Worm (Caenorhabditis elegans): ENCODE data around the gene crn-7.

The crn-7 gene

ce11 chrIII:8319100-8319499, 50.8 kb downstream of the crn-7 start, which contains the start of gene F10E9.11:
TSS of gene F10E9.11 (minus strand) at chrIII:8319260.
- TF ChIP-seq nhr-2 (tag; optimal IDR thresholded peaks at IDR 0.05) (peak; percentile 42), drap-1 (GFP tag; optimal IDR thresholded peaks at IDR 0.05) (peak; percentile 21), lin-13 (tag; optimal IDR thresholded peaks at IDR 0.05) (peak; percentile 73), lin-32 (GFP tag; optimal IDR thresholded peaks at IDR 0.05) (no peak), nhr-237 (tag; optimal IDR thresholded peaks at IDR 0.05) (peak; percentile 3), lsy-2 (tag; optimal IDR thresholded peaks at IDR 0.05) (peak; percentile 79), hlh-1 (tag; optimal IDR thresholded peaks at IDR 0.05) (no peak), unc-120 (tag; optimal IDR thresholded peaks at IDR 0.05; ENCODE audit: poor library complexity, severe bottlenecking) (no peak), ces-1 (GFP tag; optimal IDR thresholded peaks at IDR 0.05) (peak; percentile 75), unc-62 (GFP tag; optimal IDR thresholded peaks at IDR 0.05) (no peak), mab-5 (tag; optimal IDR thresholded peaks at IDR 0.05) (peak; percentile 77), mep-1 (tag; optimal IDR thresholded peaks at IDR 0.05) (peak; percentile 75), blmp-1 (tag; optimal IDR thresholded peaks at IDR 0.05) (no peak), nhr-28 (tag; optimal IDR thresholded peaks at IDR 0.05) (no peak), pha-4 (tag; optimal IDR thresholded peaks at IDR 0.05) (peak; percentile 21), ceh-43 (GFP tag; optimal IDR thresholded peaks at IDR 0.05) (peak; percentile 72), ceh-39 (tag; optimal IDR thresholded peaks at IDR 0.05) (peak; percentile 20), mls-2 (tag; optimal IDR thresholded peaks at IDR 0.05) (peak; percentile 65), tbx-8 (GFP tag; optimal IDR thresholded peaks at IDR 0.05) (peak; percentile 50), ham-2 (GFP tag; optimal IDR thresholded peaks at IDR 0.05) (peak; percentile 58), sptf-1 (tag; optimal IDR thresholded peaks at IDR 0.05) (peak; percentile 69)

ce11 chrIII:8320183-8320582, 51.9 kb downstream of the crn-7 start, which contains the start of gene F10E9.10:
TSS of gene F10E9.10 (minus strand) at chrIII:8320283.
- no peak for TF ChIP-seq hlh-1 (tag; optimal IDR thresholded peaks at IDR 0.05)
- TF ChIP-seq ces-1 (GFP tag; optimal IDR thresholded peaks at IDR 0.05), result no peak
- TF ChIP-seq ceh-43 (GFP tag; optimal IDR thresholded peaks at IDR 0.05), result no peak
- no peak for TF ChIP-seq nhr-76 (tag; optimal IDR thresholded peaks at IDR 0.05)
- TF ChIP-seq unc-39 (tag; optimal IDR thresholded peaks at IDR 0.05), result no peak
- no peak for TF ChIP-seq unc-120 (tag; optimal IDR thresholded peaks at IDR 0.05; ENCODE audit: poor library complexity, severe bottlenecking)
- no peak for TF ChIP-seq zip-8 (tag; optimal IDR thresholded peaks at IDR 0.05)
- TF ChIP-seq lsy-2 (tag; optimal IDR thresholded peaks at IDR 0.05), result no peak
- TF ChIP-seq blmp-1 (tag; optimal IDR thresholded peaks at IDR 0.05), result no peak
- no peak for TF ChIP-seq ham-2 (GFP tag; optimal IDR thresholded peaks at IDR 0.05)
- no peak for TF ChIP-seq nhr-12 (tag; optimal IDR thresholded peaks at IDR 0.05)
- TF ChIP-seq tbx-8 (GFP tag; optimal IDR thresholded peaks at IDR 0.05), result no peak
- TF ChIP-seq M03D4.4 (tag; optimal IDR thresholded peaks at IDR 0.05), result no peak
- TF ChIP-seq drap-1 (GFP tag; optimal IDR thresholded peaks at IDR 0.05), result no peak
